Comparison of ENCODE assay signal across 5 worm cellular contexts in the genomic region with DNA sequence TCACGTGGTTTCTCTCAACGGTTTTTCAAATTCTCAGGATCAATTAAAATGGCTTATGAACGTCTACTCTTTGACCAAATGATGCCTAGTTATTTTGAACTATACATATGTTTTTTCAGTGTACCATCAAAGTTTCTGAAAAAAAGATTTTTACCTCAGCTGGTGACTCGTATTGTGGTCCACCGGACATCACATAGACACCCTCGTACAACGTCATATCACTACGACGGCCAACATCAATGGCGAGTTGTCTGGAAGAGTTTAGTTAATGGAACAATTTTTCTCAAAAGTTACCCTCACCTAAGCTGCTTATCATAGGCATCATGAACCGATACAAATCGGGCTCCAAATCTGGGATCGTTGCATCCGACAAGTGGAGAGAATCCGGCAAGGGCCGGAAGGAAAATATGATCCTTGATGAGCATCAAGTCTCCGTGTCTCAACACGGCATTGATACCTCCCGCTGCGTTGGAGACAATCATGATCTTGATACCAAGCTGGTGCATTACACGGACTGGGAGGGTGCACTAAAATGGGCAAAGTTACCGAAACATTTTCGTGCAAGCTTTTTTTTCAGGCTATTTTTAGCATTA.
A peak's percentile ranks its signal among the peaks of the same experiment; 100 is the strongest.
TF ChIP-seq lines count a peak whose summit lies in the region.

No protein-coding gene starts in this region.

TF ChIP-seq in whole organism, L1 larva, 84 proteins besides CTCF, POLR2A, EP300 and RAD21:
- TF ChIP-seq nhr-85 (tag; lab: Kevin White, UChicago) (peak; percentile 77), ceh-82 (tag; optimal IDR thresholded peaks at IDR 0.05; lab: Kevin White, UChicago) (no peak), C16A3.4 (tag; optimal IDR thresholded peaks at IDR 0.05; lab: Kevin White, UChicago) (no peak), tbx-2 (tag; optimal IDR thresholded peaks at IDR 0.05; lab: Kevin White, UChicago) (no peak), efl-1 (optimal IDR thresholded peaks at IDR 0.05; lab: Kevin White, UChicago) (no peak), efl-1 (GFP tag; optimal IDR thresholded peaks at IDR 0.05 in 1 of 2; lab: Kevin White, UChicago) (peak in 1 of 2 experiments; percentile 79), elt-2 (tag; optimal IDR thresholded peaks at IDR 0.05; lab: Kevin White, UChicago) (peak; percentile 10), lin-15B (tag; optimal IDR thresholded peaks at IDR 0.05; lab: Kevin White, UChicago) (no peak), nhr-71 (tag; optimal IDR thresholded peaks at IDR 0.05; lab: Kevin White, UChicago) (no peak)

TF ChIP-seq in whole organism, L2 larva, 48 proteins besides CTCF, POLR2A, EP300 and RAD21:
- TF ChIP-seq ztf-1 (GFP tag; conservative IDR thresholded peaks at IDR 0.05; lab: Robert Waterston, UW): 0 out of 2 replicates have a peak, but pooled peaks have one; percentile 65
- TF ChIP-seq nhr-23 (tag; optimal IDR thresholded peaks at IDR 0.05; lab: Kevin White, UChicago): no peak

TF ChIP-seq in whole organism, L3 larva, 47 proteins besides CTCF, POLR2A, EP300 and RAD21:
- TF ChIP-seq jun-1 (tag; optimal IDR thresholded peaks at IDR 0.05; lab: Kevin White, UChicago) (peak; percentile 4), pqm-1 (tag; optimal IDR thresholded peaks at IDR 0.05; lab: Kevin White, UChicago) (peak; percentile 15), aly-2 (tag; optimal IDR thresholded peaks at IDR 0.05; lab: Kevin White, UChicago) (no peak)
TF ChIP-seq in whole organism, L3 larva: peak in this region for 2.

TF ChIP-seq in whole organism, L4 larva, 104 proteins besides CTCF, POLR2A, EP300 and RAD21:
- TF ChIP-seq aha-1 (tag; lab: Kevin White, UChicago): peak; percentile 95
- TF ChIP-seq unc-62 (GFP tag; optimal IDR thresholded peaks at IDR 0.05 in 1 of 2; lab: Kevin White, UChicago): peak in 1 of 2 experiments; percentile 37
- no peak for TF ChIP-seq unc-62 (tag; optimal IDR thresholded peaks at IDR 0.05; lab: Kevin White, UChicago)
- TF ChIP-seq mdl-1 (tag; optimal IDR thresholded peaks at IDR 0.05; lab: Kevin White, UChicago): no peak
TF ChIP-seq in whole organism, L4 larva: peak in this region for 2.

TF ChIP-seq in whole organism, young adult, 124 proteins besides CTCF, POLR2A, EP300 and RAD21:
- TF ChIP-seq Y67H2A.10 (GFP tag; conservative IDR thresholded peaks at IDR 0.05; lab: Robert Waterston, UW) (no peak), Y53G8AR.9 (GFP tag; conservative IDR thresholded peaks at IDR 0.05; lab: Robert Waterston, UW) (0 out of 2 replicates have a peak, but pooled peaks have one; percentile 65)
